Fruit fly (Drosophila melanogaster) whole organism, pupa: Measurements from ENCODE around the gene GlyRS.
A peak's percentile ranks its signal among the peaks of the same experiment; 100 is the strongest.

ENCODE experiments used
- CG12605 ChIP-seq: fragments of 200-800 bp; sonication (Bioruptor generic); IDR thresholded peaks from 2 replicates; pipeline ENCODE4 v1.3.6; 2022; ENCODE audit warnings: missing biosample characterization, missing genetic modification characterization
- CG13204 ChIP-seq: fragments of 200-800 bp; sonication (Bioruptor generic); optimal IDR thresholded peaks from 2 replicates; lab custom pipeline; 2018; ENCODE audit warnings: missing biosample characterization, mild to moderate bottlenecking, missing genetic modification characterization, moderate library complexity
- CG15710 ChIP-seq: fragments of 200-800 bp; sonication (Bioruptor generic); optimal IDR thresholded peaks from 2 replicates; lab custom pipeline; 2018; ENCODE audit warnings: missing biosample characterization, mild to moderate bottlenecking, missing genetic modification characterization, moderate library complexity
- CG17806 ChIP-seq: fragments of 200-800 bp; sonication (Bioruptor generic); optimal IDR thresholded peaks from 2 replicates; lab custom pipeline; 2018; ENCODE audit warnings: missing biosample characterization, mild to moderate bottlenecking, missing genetic modification characterization, moderate library complexity
- CG32121 ChIP-seq: fragments of 200-800 bp; sonication (Bioruptor generic); IDR thresholded peaks from 2 replicates; pipeline ENCODE4 v1.3.6; 2022; ENCODE audit warnings: missing biosample characterization, missing genetic modification characterization
- CG34367 ChIP-seq: fragments of 200-800 bp; sonication (Bioruptor generic); optimal IDR thresholded peaks from 2 replicates; lab custom pipeline; 2018; ENCODE audit warnings: missing biosample characterization, mild to moderate bottlenecking, missing genetic modification characterization
- CG8301 ChIP-seq: fragments of 200-800 bp; sonication (Bioruptor generic); optimal IDR thresholded peaks from 2 replicates; lab custom pipeline; 2018; ENCODE audit warnings: missing biosample characterization, mild to moderate bottlenecking, missing genetic modification characterization
- CG9948 ChIP-seq: fragments of 200-800 bp; sonication (Bioruptor generic); optimal IDR thresholded peaks from 2 replicates; lab custom pipeline; 2018; ENCODE audit warnings: missing biosample characterization, mild to moderate bottlenecking, missing genetic modification characterization, moderate library complexity
- D1 ChIP-seq: fragments of 200-800 bp; sonication (Bioruptor generic); optimal IDR thresholded peaks from 2 replicates; lab custom pipeline; 2018; ENCODE audit warnings: missing biosample characterization, mild to moderate bottlenecking, missing genetic modification characterization, moderate library complexity
- EcR ChIP-seq: fragments of 200-800 bp; sonication (Bioruptor generic); optimal IDR thresholded peaks from 3 replicates; lab custom pipeline; 2019; ENCODE audit warnings: missing biosample characterization, missing genetic modification characterization, mild to moderate bottlenecking, moderate library complexity, missing genetic modification reagents
- Ets98B ChIP-seq: fragments of 200-800 bp; sonication (Bioruptor generic); IDR thresholded peaks from 2 replicates; pipeline ENCODE4 v1.3.6; 2022; ENCODE audit warnings: missing biosample characterization, missing genetic modification characterization
- Pif1A ChIP-seq: fragments of 200-800 bp; sonication (Bioruptor generic); optimal IDR thresholded peaks from 3 replicates; lab custom pipeline; 2016; ENCODE audit warnings: missing biosample characterization, missing genetic modification characterization
- gl ChIP-seq: fragments of 200-800 bp; sonication (Bioruptor generic); optimal IDR thresholded peaks from 2 replicates; lab custom pipeline; 2018; ENCODE audit warnings: missing biosample characterization, mild to moderate bottlenecking, missing genetic modification characterization
- rn ChIP-seq: fragments of 200-800 bp; sonication (Bioruptor generic); IDR thresholded peaks from 2 replicates; pipeline ENCODE4 v1.3.6; 2022; ENCODE audit warnings: missing biosample characterization, missing genetic modification characterization

DNA sequence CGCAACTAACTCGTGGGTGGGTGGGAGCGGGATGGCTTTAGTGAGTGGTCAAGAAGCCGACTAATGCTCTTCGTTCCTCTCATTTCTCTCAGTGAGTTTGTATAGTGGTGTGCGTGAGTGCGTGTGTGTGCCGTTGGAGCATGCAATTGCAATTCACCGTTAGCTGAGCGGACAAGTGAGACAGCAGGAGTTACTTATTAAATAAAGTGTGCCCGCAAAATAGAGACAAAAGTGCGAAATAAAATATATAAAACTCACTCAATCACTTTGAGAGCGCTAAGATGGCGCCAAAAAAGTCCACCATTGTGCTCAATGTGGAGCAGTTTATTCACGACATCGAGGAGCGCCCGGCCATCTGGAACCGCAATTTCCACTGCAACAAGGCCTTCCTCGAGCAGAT lies 13.6 kb downstream of the GlyRS start:
- no peak for TF ChIP-seq gl (tag; lab: Kevin White, UChicago)
- no peak for TF ChIP-seq CG15710 (tag; lab: Kevin White, UChicago)
- no peak for TF ChIP-seq D1 (tag; lab: Kevin White, UChicago)
- no peak for TF ChIP-seq EcR (GFP tag; lab: Kevin White, UChicago)
- TF ChIP-seq Pif1A = no peak
- TF ChIP-seq rn = no peak
- 0 out of 2 replicates have a peak, but pooled peaks have one; percentile 4 for TF ChIP-seq Ets98B
- TF ChIP-seq CG32121 (GFP tag; lab: Robert Waterston, UW) = no peak
- no peak for TF ChIP-seq CG9948 (tag; lab: Kevin White, UChicago)
- TF ChIP-seq CG17806 (tag; lab: Kevin White, UChicago) = no peak
- TF ChIP-seq CG34367 (tag; lab: Kevin White, UChicago) = no peak
- no peak for TF ChIP-seq CG8301
- TF ChIP-seq CG13204 (GFP tag; lab: Kevin White, UChicago) = no peak
- no peak for TF ChIP-seq CG12605 (GFP tag; lab: Robert Waterston, UW)
